Worm (Caenorhabditis elegans) whole organism, L3 larva: ENCODE measurements around the gene ucr-2.2.

Experiments used
- ZK546.5 ChIP-seq: sonication (generic microtip); optimal IDR thresholded peaks from 2 replicates; lab custom pipeline; 2017; ENCODE audit warnings: missing biosample characterization, missing genetic modification characterization
- egl-27 ChIP-seq: sonication (generic microtip); optimal IDR thresholded peaks from 4 replicates; lab custom pipeline; 2017; ENCODE audit warnings: missing biosample characterization, missing genetic modification reagents, missing genetic modification characterization
- fkh-2 ChIP-seq: fragments of 150-350 bp; optimal IDR thresholded peaks from 2 replicates; lab custom pipeline; 2014; ENCODE audit warnings: missing biosample characterization, missing genetic modification reagents, missing genetic modification characterization
- nhr-28 ChIP-seq: fragments of 150-350 bp; optimal IDR thresholded peaks from 2 replicates; lab custom pipeline; 2014; ENCODE audit warnings: missing biosample characterization, missing genetic modification characterization
- nhr-77 ChIP-seq: fragments of 150-350 bp; optimal IDR thresholded peaks from 2 replicates; lab custom pipeline; 2014; ENCODE audit warnings: missing biosample characterization, missing genetic modification characterization
- sea-2 ChIP-seq: fragments of 150-350 bp; sonication (generic microtip); optimal IDR thresholded peaks from 4 replicates; lab custom pipeline; 2014; ENCODE audit warnings: missing biosample characterization, missing genetic modification reagents, missing genetic modification characterization
- unc-39 ChIP-seq: sonication (generic microtip); optimal IDR thresholded peaks from 4 replicates; lab custom pipeline; 2017; ENCODE audit warnings: missing biosample characterization, missing genetic modification characterization

DNA sequence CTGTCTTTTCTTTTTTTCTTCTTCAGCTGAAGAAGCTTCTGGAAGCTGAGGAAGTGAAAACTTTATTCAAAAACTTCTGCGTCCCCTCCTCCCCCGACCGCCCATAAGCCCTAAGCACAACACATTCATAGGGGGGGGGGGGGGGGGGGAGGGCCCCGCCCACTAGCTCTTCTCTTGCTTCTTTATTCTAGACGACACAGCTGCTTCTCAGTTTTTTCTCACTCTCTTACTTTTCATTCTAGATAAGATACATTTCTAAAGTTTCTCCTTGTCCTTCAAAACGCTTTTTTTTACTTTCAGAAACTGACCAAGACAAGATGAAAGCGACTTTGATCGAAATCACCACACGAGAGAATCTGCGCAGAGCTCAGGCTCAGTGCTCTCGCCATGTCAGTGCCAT lies 16.1 kb downstream of the ucr-2.2 start, which contains the start of gene T10B10.4:
- TF ChIP-seq egl-27 (tag; lab: Kevin White, UChicago) (no peak), ZK546.5 (no peak), fkh-2 (tag; lab: Kevin White, UChicago) (no peak), nhr-28 (tag; lab: Kevin White, UChicago) (no peak), sea-2 (GFP tag; lab: Kevin White, UChicago) (no peak), unc-39 (no peak), nhr-77 (no peak)
